Worm (Caenorhabditis elegans): ENCODE results near the gene cyn-11.

cyn-11 gene

ce11 chrII:8743379-8744173, 27.5 kb upstream of the cyn-11 start, which contains the start of gene mak-1 (continued):
- TF ChIP-seq dpff-1 (tag; optimal IDR thresholded peaks at IDR 0.05): no peak
- TF ChIP-seq B0019.2 (GFP tag; conservative IDR thresholded peaks at IDR 0.05): no peak
- TF ChIP-seq lsl-1 (GFP tag; optimal IDR thresholded peaks at IDR 0.05): no peak
- TF ChIP-seq egrh-3 (GFP tag; IDR thresholded peaks at IDR 0.05): no peak
- TF ChIP-seq hmg-1.2 (GFP tag; IDR thresholded peaks at IDR 0.05): peak; percentile 16; the same call in 1 of the 2 replicates
- no peak for TF ChIP-seq dox-1 (GFP tag; IDR thresholded peaks at IDR 0.05)
- no peak for TF ChIP-seq lag-1 (GFP tag; IDR thresholded peaks at IDR 0.05)
- TF ChIP-seq efl-1 (GFP tag; optimal IDR thresholded peaks at IDR 0.05): no peak
- TF ChIP-seq ceh-58 (GFP tag; IDR thresholded peaks at IDR 0.05): no peak
- TF ChIP-seq cebp-2 (GFP tag; IDR thresholded peaks at IDR 0.05): no peak
- TF ChIP-seq K11D2.4 (GFP tag; IDR thresholded peaks at IDR 0.05): no peak
- TF ChIP-seq sea-2 (GFP tag; IDR thresholded peaks at IDR 0.05): no peak
- TF ChIP-seq tbp1 (GFP tag; optimal IDR thresholded peaks at IDR 0.05): peak; percentile 10
- TF ChIP-seq nhr-80 (tag; optimal IDR thresholded peaks at IDR 0.05): peak; percentile 31

DNA sequence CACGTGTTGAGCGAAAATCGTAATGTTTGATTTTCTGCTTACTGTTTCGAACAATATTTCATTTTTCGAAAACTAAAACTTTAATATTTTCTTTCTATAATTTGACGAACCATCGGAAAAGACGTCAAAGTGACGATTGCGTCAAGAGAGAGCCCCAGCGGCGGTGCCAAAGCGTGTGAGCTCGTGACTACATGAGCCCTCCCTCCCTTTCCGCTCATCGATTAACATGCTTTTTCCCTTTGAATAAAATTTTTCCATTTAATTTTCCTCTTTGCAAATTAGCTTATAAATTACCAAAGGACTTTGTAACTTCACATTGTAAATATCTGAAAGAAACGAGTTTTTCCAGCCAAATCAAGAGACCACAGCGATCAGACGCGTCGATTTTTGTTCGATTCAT, 26.9 kb upstream of the cyn-11 start:
- peak; percentile 41 for TF ChIP-seq ztf-18 (tag; optimal IDR thresholded peaks at IDR 0.05)
- peak; percentile 2 for TF ChIP-seq snpc-3.4 (tag; optimal IDR thresholded peaks at IDR 0.05)
- TF ChIP-seq somi-1 (GFP tag; optimal IDR thresholded peaks at IDR 0.05): no peak
- TF ChIP-seq pbrm-1 (GFP tag; IDR thresholded peaks at IDR 0.05): no peak
- TF ChIP-seq egl-18 (GFP tag; IDR thresholded peaks at IDR 0.05): no peak
- TF ChIP-seq zfh-2 (GFP tag; conservative IDR thresholded peaks at IDR 0.05): no peak

DNA sequence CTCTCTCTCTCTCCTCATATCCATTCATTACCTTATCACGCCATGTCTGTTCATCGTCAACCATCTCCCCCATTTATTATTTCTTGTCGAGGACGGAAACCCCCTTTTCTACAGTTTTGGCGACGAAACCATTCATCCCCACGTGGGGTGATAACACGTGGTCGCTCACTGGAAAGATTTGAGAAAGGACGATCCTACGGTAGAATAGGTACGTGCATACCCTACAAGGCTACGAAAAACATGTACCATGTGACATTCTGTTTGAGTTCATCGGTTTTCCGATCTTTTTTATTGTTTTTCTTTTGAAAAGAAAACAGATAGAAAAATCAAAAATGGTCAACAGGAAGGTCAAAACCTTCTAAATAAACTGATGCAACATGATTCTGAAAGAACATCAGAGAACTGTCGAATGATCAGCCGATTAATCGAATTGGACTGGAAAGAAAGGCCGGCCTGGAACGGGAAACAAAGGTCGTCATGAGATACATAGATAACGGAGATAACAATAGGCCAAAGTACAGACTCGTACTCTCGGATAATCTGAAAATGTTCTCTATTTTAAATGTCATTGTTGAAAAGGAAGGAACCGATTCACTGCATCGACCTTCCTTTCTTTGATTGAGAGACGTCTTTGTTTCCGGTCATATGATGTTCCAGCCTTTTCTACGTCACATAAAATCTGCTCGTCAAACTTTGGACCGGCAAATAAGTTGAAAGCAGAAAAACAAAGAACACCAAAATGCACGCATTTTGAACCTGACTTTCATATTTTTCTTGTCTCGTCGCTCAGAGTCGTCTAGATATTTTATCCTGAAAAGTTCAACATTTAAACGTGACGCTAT, 26.1 kb upstream of the cyn-11 start:
- TF ChIP-seq snpc-1.1 (tag; optimal IDR thresholded peaks at IDR 0.05; ENCODE audit: insufficient read depth) (no peak), ekl-4 (GFP tag; IDR thresholded peaks at IDR 0.05) (0 out of 2 replicates have a peak, but pooled peaks have one; percentile 19), snpc-1.3 (tag; optimal IDR thresholded peaks at IDR 0.05; ENCODE audit: insufficient read depth) (no peak), ztf-22 (GFP tag; optimal IDR thresholded peaks at IDR 0.05) (no peak), hlh-26 (GFP tag; conservative IDR thresholded peaks at IDR 0.05) (no peak), ets-4 (GFP tag; optimal IDR thresholded peaks at IDR 0.05) (no peak), F22D6.2 (tag; optimal IDR thresholded peaks at IDR 0.05) (peak; percentile 45), F52B5.7 (tag; optimal IDR thresholded peaks at IDR 0.05) (no peak), ztf-26 (tag; optimal IDR thresholded peaks at IDR 0.05) (peak; percentile 80), tlf-1 (GFP tag; optimal IDR thresholded peaks at IDR 0.05) (peak; percentile 33), nhr-80 (tag; optimal IDR thresholded peaks at IDR 0.05) (peak; percentile 16), lin-26 (GFP tag; IDR thresholded peaks at IDR 0.05) (peak; percentile 75), lag-1 (GFP tag; IDR thresholded peaks at IDR 0.05) (0 out of 2 replicates have a peak, but pooled peaks have one; percentile 41), dpff-1 (tag; optimal IDR thresholded peaks at IDR 0.05) (no peak), lir-1 (GFP tag; conservative IDR thresholded peaks at IDR 0.05) (0 out of 2 replicates have a peak, but pooled peaks have one; percentile 6), nfyb-1 (GFP tag; IDR thresholded peaks at IDR 0.05) (peak; percentile 26; the same call in 1 of the 2 replicates), hsf-1 (GFP tag; IDR thresholded peaks at IDR 0.05) (0 out of 2 replicates have a peak, but pooled peaks have one; percentile 44), chd-7 (tag; optimal IDR thresholded peaks at IDR 0.05) (peak; percentile 67), let-607 (tag; optimal IDR thresholded peaks at IDR 0.05) (peak in 1 of 2 experiments; percentile 22), B0336.3 (GFP tag; IDR thresholded peaks at IDR 0.05) (peak; percentile 62), die-1 (tag; optimal IDR thresholded peaks at IDR 0.05) (peak; percentile 39), mxl-1 (tag; optimal IDR thresholded peaks at IDR 0.05) (no peak), akir-1 (GFP tag; optimal IDR thresholded peaks at IDR 0.05) (no peak), madf-3 (GFP tag; IDR thresholded peaks at IDR 0.05) (0 out of 2 replicates have a peak, but pooled peaks have one; percentile 21)
